Worm (Caenorhabditis elegans): Measurements from ENCODE around the gene flh-2.

Gene flh-2

DNA sequence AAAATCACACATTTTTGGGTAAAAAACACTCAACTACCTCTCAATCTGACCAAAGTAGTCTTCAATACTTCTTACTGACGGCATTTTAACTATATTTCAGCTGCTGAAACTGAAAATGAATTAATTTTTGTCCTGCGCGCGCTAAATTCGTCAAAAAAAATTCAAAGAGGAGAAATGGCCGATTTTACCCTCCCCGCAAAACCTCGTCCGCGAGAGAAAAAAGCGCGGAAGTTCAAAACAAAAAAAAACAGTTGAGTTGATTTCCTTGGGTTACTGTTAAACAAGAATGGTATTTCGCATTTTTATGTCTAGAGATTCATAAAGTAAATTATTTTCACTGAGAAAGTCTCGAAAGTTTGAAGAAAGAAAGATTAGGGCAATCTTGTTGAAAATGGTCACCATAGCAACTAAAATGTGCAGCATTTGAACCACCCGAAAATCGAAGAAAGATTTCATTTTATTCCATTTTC, 34.9 kb downstream of the flh-2 start, which contains the start of the genes C27F2.10 and wdr-60 (continued):
- TF ChIP-seq ces-1 (GFP tag; optimal IDR thresholded peaks at IDR 0.05) (no peak), lin-15B (tag; optimal IDR thresholded peaks at IDR 0.05) (peak; percentile 34), zip-4 (GFP tag; optimal IDR thresholded peaks at IDR 0.05) (no peak), pax-3 (tag; optimal IDR thresholded peaks at IDR 0.05) (no peak), isw-1 (GFP tag; IDR thresholded peaks at IDR 0.05) (0 out of 2 replicates have a peak, but pooled peaks have one; percentile 1), ets-5 (GFP tag; IDR thresholded peaks at IDR 0.05) (no peak), nhr-71 (tag; optimal IDR thresholded peaks at IDR 0.05) (peak; percentile 56), elt-2 (tag; optimal IDR thresholded peaks at IDR 0.05) (no peak), C34B4.2 (tag; optimal IDR thresholded peaks at IDR 0.05) (no peak), snu-23 (GFP tag; optimal IDR thresholded peaks at IDR 0.05) (peak; percentile 10), lin-14 (GFP tag; optimal IDR thresholded peaks at IDR 0.05) (no peak), ceh-82 (tag; optimal IDR thresholded peaks at IDR 0.05) (peak in 1 of 3 experiments; percentile 16), nhr-90 (tag; optimal IDR thresholded peaks at IDR 0.05; ENCODE audit: poor library complexity) (no peak), lsy-2 (tag; optimal IDR thresholded peaks at IDR 0.05) (peak; percentile 8 to 59), lin-35 (GFP tag; optimal IDR thresholded peaks at IDR 0.05) (peak; percentile 84 to 92), grh-1 (GFP tag; IDR thresholded peaks at IDR 0.05) (no peak), vab-15 (tag; optimal IDR thresholded peaks at IDR 0.05) (no peak), xbp-1 (tag; optimal IDR thresholded peaks at IDR 0.05) (peak; percentile 41), fos-1 (tag; optimal IDR thresholded peaks at IDR 0.05) (no peak), rnt-1 (tag; optimal IDR thresholded peaks at IDR 0.05) (peak; percentile 88), C16A3.4 (tag; optimal IDR thresholded peaks at IDR 0.05) (peak; percentile 10), efl-1 (optimal IDR thresholded peaks at IDR 0.05) (peak; percentile 58 to 89), efl-1 (GFP tag; optimal IDR thresholded peaks at IDR 0.05 in 1 of 2) (peak; percentile 88 to 98), zag-1 (tag; optimal IDR thresholded peaks at IDR 0.05) (no peak), skn-1 (tag; optimal IDR thresholded peaks at IDR 0.05) (no peak), blmp-1 (tag; optimal IDR thresholded peaks at IDR 0.05) (peak; percentile 51)

ce11 chrIII:4987666-4988065, 35.7 kb downstream of the flh-2 start:
- TF ChIP-seq sptf-1 (tag; optimal IDR thresholded peaks at IDR 0.05) (no peak), efl-1 (optimal IDR thresholded peaks at IDR 0.05) (no peak), efl-1 (GFP tag; optimal IDR thresholded peaks at IDR 0.05 in 1 of 2) (peak in 1 of 2 experiments; percentile 43), nhr-85 (tag) (no peak), fkh-4 (tag; optimal IDR thresholded peaks at IDR 0.05; ENCODE audit: borderline replicate concordance) (no peak)

DNA sequence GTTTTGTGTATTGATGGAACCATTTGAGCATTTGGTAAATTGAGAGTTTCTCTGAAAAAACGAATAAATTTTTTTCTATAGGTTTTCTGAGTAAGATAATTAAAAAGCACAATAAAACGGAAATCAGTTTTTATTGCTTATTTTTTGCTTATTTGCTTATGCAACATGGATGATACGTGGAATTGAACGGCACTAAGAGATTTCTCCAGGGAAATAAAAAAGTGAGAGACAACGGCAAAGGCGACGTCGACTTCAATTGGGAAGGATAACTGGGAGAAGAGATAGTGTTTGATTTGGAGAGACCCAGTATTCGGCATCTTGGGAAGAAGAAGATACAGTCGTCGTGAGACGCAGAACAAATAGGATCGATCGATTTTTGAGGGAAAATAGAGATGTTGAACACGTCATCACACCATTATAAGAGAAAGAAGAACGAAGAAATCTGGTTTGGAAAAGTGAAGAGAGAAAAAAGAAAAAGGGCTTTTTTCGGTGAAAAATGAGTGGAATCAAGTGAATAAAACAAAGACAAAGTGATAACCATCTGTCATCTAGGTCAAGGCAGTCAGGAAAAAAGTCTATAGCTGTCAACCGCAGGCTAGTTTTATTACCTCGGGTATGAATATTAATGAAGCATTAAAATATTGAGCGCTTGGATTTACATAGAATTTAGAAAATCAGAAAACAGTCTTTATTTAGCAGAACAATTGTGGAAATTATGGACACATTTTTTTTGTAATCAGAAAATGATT, 46.4 kb downstream of the flh-2 start, which contains the start of gene tmem-131:
TSS of gene tmem-131 (minus strand) at position 51 of the 749 bp plus-strand sequence.
- TF ChIP-seq nhr-19 (GFP tag; conservative IDR thresholded peaks at IDR 0.05): 0 out of 2 replicates have a peak, but pooled peaks have one; percentile 5
- peak; percentile 77 for TF ChIP-seq xbp-1 (tag; optimal IDR thresholded peaks at IDR 0.05)
- TF ChIP-seq lsy-2 (tag; optimal IDR thresholded peaks at IDR 0.05): peak; percentile 7 to 47
- TF ChIP-seq hlh-4 (tag; optimal IDR thresholded peaks at IDR 0.05): no peak
- TF ChIP-seq unc-30 (tag; optimal IDR thresholded peaks at IDR 0.05): no peak
- no peak for TF ChIP-seq rnt-1 (tag; optimal IDR thresholded peaks at IDR 0.05)
- TF ChIP-seq irx-1 (tag; optimal IDR thresholded peaks at IDR 0.05): peak; percentile 11
- peak; percentile 8 to 46 for TF ChIP-seq lin-35 (GFP tag; optimal IDR thresholded peaks at IDR 0.05)
- TF ChIP-seq F16B12.6 (tag; optimal IDR thresholded peaks at IDR 0.05): no peak
- TF ChIP-seq nhr-77 (tag; optimal IDR thresholded peaks at IDR 0.05): no peak
- no peak for TF ChIP-seq fkh-4 (tag; optimal IDR thresholded peaks at IDR 0.05; ENCODE audit: borderline replicate concordance)
- peak; percentile 44 for TF ChIP-seq nhr-20 (tag; optimal IDR thresholded peaks at IDR 0.05)
- TF ChIP-seq C16A3.4 (tag; optimal IDR thresholded peaks at IDR 0.05): peak; percentile 35
- no peak for TF ChIP-seq ztf-11 (tag; optimal IDR thresholded peaks at IDR 0.05)
- no peak for TF ChIP-seq pax-3 (tag; optimal IDR thresholded peaks at IDR 0.05)
- no peak for TF ChIP-seq Y116A8C.19 (tag; optimal IDR thresholded peaks at IDR 0.05; ENCODE audit: borderline replicate concordance)
- peak in 2 of 6 experiments; percentile 67 to 73 for TF ChIP-seq elt-3 (tag; optimal IDR thresholded peaks at IDR 0.05)
- TF ChIP-seq nhr-71 (tag; optimal IDR thresholded peaks at IDR 0.05): peak; percentile 50
- TF ChIP-seq nhr-84 (tag; optimal IDR thresholded peaks at IDR 0.05): no peak
- TF ChIP-seq tbx-2 (tag; optimal IDR thresholded peaks at IDR 0.05): peak; percentile 4
- no peak for TF ChIP-seq ztf-4 (tag; optimal IDR thresholded peaks at IDR 0.05)
- TF ChIP-seq unc-98 (GFP tag; IDR thresholded peaks at IDR 0.05): no peak
- TF ChIP-seq dsc-1 (tag; optimal IDR thresholded peaks at IDR 0.05): no peak
- peak in 2 of 3 experiments; percentile 27 to 34 for TF ChIP-seq dpl-1 (GFP tag; optimal IDR thresholded peaks at IDR 0.05)
- TF ChIP-seq blmp-1 (tag; optimal IDR thresholded peaks at IDR 0.05): peak; percentile 94
- no peak for TF ChIP-seq lin-13 (GFP tag; optimal IDR thresholded peaks at IDR 0.05)
- no peak for TF ChIP-seq egl-27 (tag; optimal IDR thresholded peaks at IDR 0.05)
- TF ChIP-seq isw-1 (GFP tag; IDR thresholded peaks at IDR 0.05): no peak

All from whole organism, L1 larva.